Fruit fly (Drosophila melanogaster) whole organism, adult: Measurements from ENCODE around the gene CG33296.
"Not testable (repeated sequence)": the region's sequence is repeated elsewhere in the genome, so short reads cannot be mapped to it uniquely, and the experiment has no call there.

Experiments
- CG12768 ChIP-seq: fragments of 200-800 bp; sonication (Bioruptor generic); optimal IDR thresholded peaks from 2 replicates; lab custom pipeline; 2017; ENCODE audit warnings: missing biosample characterization, missing genetic modification characterization, mild to moderate bottlenecking, moderate library complexity, missing genetic modification reagents
- CG14711 ChIP-seq: fragments of 200-800 bp; sonication (Bioruptor generic); optimal IDR thresholded peaks from 2 replicates; lab custom pipeline; 2018; ENCODE audit warnings: missing biosample characterization, mild to moderate bottlenecking, missing genetic modification characterization, moderate library complexity
- CG33017 ChIP-seq: fragments of 200-800 bp; sonication (Bioruptor generic); optimal IDR thresholded peaks from 2 replicates; lab custom pipeline; 2018; ENCODE audit warnings: missing biosample characterization, mild to moderate bottlenecking, missing genetic modification characterization, moderate library complexity
- CG5204 ChIP-seq: fragments of 200-800 bp; sonication (Bioruptor generic); optimal IDR thresholded peaks from 2 replicates; lab custom pipeline; 2016; ENCODE audit warnings: missing biosample characterization, missing genetic modification characterization
- CG7045 ChIP-seq: fragments of 200-800 bp; sonication (Bioruptor generic); optimal IDR thresholded peaks from 2 replicates; lab custom pipeline; 2017; ENCODE audit warnings: missing biosample characterization, mild to moderate bottlenecking, missing genetic modification characterization
- CG7101 ChIP-seq: fragments of 200-800 bp; sonication (Bioruptor generic); optimal IDR thresholded peaks from 2 replicates; lab custom pipeline; 2018; ENCODE audit warnings: missing biosample characterization, mild to moderate bottlenecking, missing genetic modification characterization, moderate library complexity
- Crg-1 ChIP-seq: fragments of 200-800 bp; sonication (Bioruptor generic); optimal IDR thresholded peaks from 2 replicates; lab custom pipeline; 2016; ENCODE audit warnings: missing biosample characterization, missing genetic modification characterization
- Hr96 ChIP-seq: fragments of 200-800 bp; sonication (Bioruptor generic); optimal IDR thresholded peaks from 2 replicates; lab custom pipeline; 2016; ENCODE audit warnings: missing biosample characterization, missing genetic modification characterization
- Mnt ChIP-seq: fragments of 200-800 bp; sonication (Bioruptor generic); optimal IDR thresholded peaks from 2 replicates; lab custom pipeline; 2016; ENCODE audit warnings: missing biosample characterization, mild to moderate bottlenecking, missing genetic modification characterization
- cic ChIP-seq: fragments of 200-800 bp; sonication (Bioruptor generic); optimal IDR thresholded peaks from 2 replicates; lab custom pipeline; 2017; ENCODE audit warnings: missing biosample characterization, mild to moderate bottlenecking, missing genetic modification characterization, moderate library complexity
- kay ChIP-seq: fragments of 200-800 bp; sonication (Bioruptor generic); peaks from one replicate; lab custom pipeline; 2016; ENCODE audit warnings: missing biosample characterization, missing genetic modification characterization, borderline replicate concordance
- pad ChIP-seq: fragments of 200-800 bp; sonication (Bioruptor generic); optimal IDR thresholded peaks from 3 replicates; lab custom pipeline; 2017; ENCODE audit warnings: missing biosample characterization, missing genetic modification characterization, mild to moderate bottlenecking, moderate library complexity, missing genetic modification reagents
- toe ChIP-seq: fragments of 200-800 bp; sonication (Bioruptor generic); optimal IDR thresholded peaks from 2 replicates; lab custom pipeline; 2016; ENCODE audit warnings: missing biosample characterization, missing genetic modification characterization

- TF ChIP-seq CG33017 (tag; lab: Kevin White, UChicago); Hr96; Crg-1 (GFP tag; lab: Kevin White, UChicago); Mnt (GFP tag; lab: Kevin White, UChicago); toe (GFP tag; lab: Kevin White, UChicago); CG5204 (GFP tag; lab: Kevin White, UChicago); CG7045 (GFP tag; lab: Kevin White, UChicago); CG12768 (GFP tag; lab: Kevin White, UChicago); CG14711 (tag; lab: Kevin White, UChicago); kay (GFP tag; lab: Kevin White, UChicago); CG7101 (tag; lab: Kevin White, UChicago); pad (GFP tag; lab: Kevin White, UChicago); cic: not testable (repeated sequence)
Observed at dm6 chr2L:7732570-7732969, 16.1 kb upstream of the CG33296 start, which contains the start of gene CG13796.
